Fruit fly (Drosophila melanogaster): Measurements from ENCODE around the gene Grl65a.

The Grl65a gene

DNA sequence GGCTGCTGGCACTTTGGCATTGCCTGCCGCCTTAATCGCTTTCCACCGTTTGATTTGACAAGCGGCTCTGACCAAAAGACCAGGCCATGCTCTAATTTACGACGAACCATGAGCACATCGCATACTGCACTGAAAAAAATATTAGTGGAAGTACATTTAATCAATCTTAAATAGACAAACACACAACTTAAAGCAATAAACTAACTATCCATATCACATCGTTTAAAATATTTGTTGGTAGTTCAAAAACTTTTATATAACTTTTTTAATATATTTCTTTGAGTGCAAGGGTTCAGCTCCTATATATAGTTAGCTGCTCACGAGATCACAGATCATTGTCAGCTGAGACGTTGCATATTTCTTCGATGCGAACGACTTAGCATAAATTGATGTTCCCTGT lies 38.2 kb upstream of the Grl65a start (continued):
- no peak for TF ChIP-seq pzg (GFP tag; optimal IDR thresholded peaks at IDR 0.05)
- TF ChIP-seq pum (GFP tag; optimal IDR thresholded peaks at IDR 0.05) = peak; percentile 27
- TF ChIP-seq PHDP (tag; optimal IDR thresholded peaks at IDR 0.05) = peak; percentile 75
- TF ChIP-seq CG2116 (GFP tag; optimal IDR thresholded peaks at IDR 0.05) = no peak
- TF ChIP-seq usp (GFP tag; optimal IDR thresholded peaks at IDR 0.05) = no peak
- TF ChIP-seq lilli (GFP tag; optimal IDR thresholded peaks at IDR 0.05) = peak; percentile 18
- TF ChIP-seq tio (GFP tag; optimal IDR thresholded peaks at IDR 0.05) = peak; percentile 53
- peak; percentile 90 for TF ChIP-seq Med (GFP tag)
- TF ChIP-seq CG4854 (GFP tag; optimal IDR thresholded peaks at IDR 0.05) = no peak
- TF ChIP-seq vnd (GFP tag; IDR thresholded peaks at IDR 0.05; ENCODE audit: partially characterized antibody) = no peak
- TF ChIP-seq sug (tag; optimal IDR thresholded peaks at IDR 0.05) = peak; percentile 31
- TF ChIP-seq fd102C (GFP tag; optimal IDR thresholded peaks at IDR 0.05) = no peak
- peak; percentile 9 for TF ChIP-seq Chrac-16 (GFP tag; optimal IDR thresholded peaks at IDR 0.05)
- TF ChIP-seq pan (optimal IDR thresholded peaks at IDR 0.05) = no peak
- TF ChIP-seq pan (GFP tag; optimal IDR thresholded peaks at IDR 0.05 in 1 of 2, IDR thresholded peaks at IDR 0.05 in 1 of 2) = peak in 1 of 2 experiments; percentile 71
- TF ChIP-seq CG11695 (GFP tag; IDR thresholded peaks at IDR 0.05) = peak; percentile 53; the same call in 2 of the 3 replicates
- no peak for TF ChIP-seq cad (GFP tag; optimal IDR thresholded peaks at IDR 0.05)
- TF ChIP-seq H15 (GFP tag; IDR thresholded peaks at IDR 0.05) = 0 out of 3 replicates have a peak, but pooled peaks have one; percentile 19
- TF ChIP-seq Nf-YA (GFP tag; IDR thresholded peaks at IDR 0.05) = peak; percentile 54
- peak; percentile 60 for TF ChIP-seq CG12071 (GFP tag; optimal IDR thresholded peaks at IDR 0.05)
- no peak for TF ChIP-seq Dref (GFP tag; IDR thresholded peaks at IDR 0.05)
- TF ChIP-seq wek (GFP tag; optimal IDR thresholded peaks at IDR 0.05) = no peak
- no peak for TF ChIP-seq CG1832 (GFP tag; optimal IDR thresholded peaks at IDR 0.05)
- TF ChIP-seq Doc3 (GFP tag; IDR thresholded peaks at IDR 0.05; ENCODE audit: partially characterized antibody) = no peak
- peak; percentile 31 for TF ChIP-seq Bteb2 (GFP tag; optimal IDR thresholded peaks at IDR 0.05)
- TF ChIP-seq GATAe (GFP tag; conservative IDR thresholded peaks at IDR 0.05) = no peak
- TF ChIP-seq CG30431 (GFP tag; optimal IDR thresholded peaks at IDR 0.05) = no peak
- no peak for TF ChIP-seq Rx (GFP tag; IDR thresholded peaks at IDR 0.05)
- TF ChIP-seq maf-S (GFP tag; optimal IDR thresholded peaks at IDR 0.05) = peak; percentile 2
- peak; percentile 54 for TF ChIP-seq fd3F (GFP tag; optimal IDR thresholded peaks at IDR 0.05)
- peak; percentile 31 for TF ChIP-seq CG12155 (GFP tag; optimal IDR thresholded peaks at IDR 0.05)
- TF ChIP-seq mirr (GFP tag; optimal IDR thresholded peaks at IDR 0.05) = peak; percentile 16
- peak; percentile 81 for TF ChIP-seq CG15269 (tag; optimal IDR thresholded peaks at IDR 0.05)
- TF ChIP-seq vvl (GFP tag; IDR thresholded peaks at IDR 0.05) = peak; percentile 71
- peak; percentile 74 for TF ChIP-seq CG8924 (tag; optimal IDR thresholded peaks at IDR 0.05)
- peak; percentile 74 for TF ChIP-seq CG2712 (tag; optimal IDR thresholded peaks at IDR 0.05)
- peak; percentile 30 for TF ChIP-seq CG6254 (GFP tag; optimal IDR thresholded peaks at IDR 0.05)
- TF ChIP-seq luna (GFP tag; optimal IDR thresholded peaks at IDR 0.05) = no peak
- no peak for TF ChIP-seq NC2α (GFP tag; optimal IDR thresholded peaks at IDR 0.05)
- peak in 1 of 3 experiments; percentile 48 for TF ChIP-seq lola (GFP tag; optimal IDR thresholded peaks at IDR 0.05)
- 0 out of 2 replicates have a peak, but pooled peaks have one; percentile 11 for TF ChIP-seq CG14441 (GFP tag; IDR thresholded peaks at IDR 0.05)
- TF ChIP-seq CG15073 (GFP tag; optimal IDR thresholded peaks at IDR 0.05) = no peak
- TF ChIP-seq sr (GFP tag; IDR thresholded peaks at IDR 0.05) = no peak
- TF ChIP-seq ftz-f1 (GFP tag; optimal IDR thresholded peaks at IDR 0.05) = no peak
- peak; percentile 65 for TF ChIP-seq Xbp1 (GFP tag; optimal IDR thresholded peaks at IDR 0.05)
- no peak for TF ChIP-seq kni (GFP tag; optimal IDR thresholded peaks at IDR 0.05)
- no peak for TF ChIP-seq Sry-δ (GFP tag; optimal IDR thresholded peaks at IDR 0.05)
- TF ChIP-seq gt (GFP tag; IDR thresholded peaks at IDR 0.05) = no peak
- peak; percentile 60; the same call in 1 of the 3 replicates for TF ChIP-seq Aef1 (GFP tag; IDR thresholded peaks at IDR 0.05)
- no peak for TF ChIP-seq Hmx (GFP tag; optimal IDR thresholded peaks at IDR 0.05)
- TF ChIP-seq zf30C (GFP tag; optimal IDR thresholded peaks at IDR 0.05) = peak; percentile 18
- TF ChIP-seq CG10147 (GFP tag; optimal IDR thresholded peaks at IDR 0.05) = peak; percentile 43
